Fruit fly (Drosophila melanogaster): ENCODE results near the gene CG12229.

- TF ChIP-seq HLHmδ (GFP tag; optimal IDR thresholded peaks at IDR 0.05) (no peak), eve (GFP tag; optimal IDR thresholded peaks at IDR 0.05) (no peak), usp (GFP tag; optimal IDR thresholded peaks at IDR 0.05) (no peak), Dfd (GFP tag; optimal IDR thresholded peaks at IDR 0.05) (no peak), lmd (GFP tag; IDR thresholded peaks at IDR 0.05) (no peak), hb (GFP tag; IDR thresholded peaks at IDR 0.05; ENCODE audit: partially characterized antibody) (no peak), fd3F (GFP tag; optimal IDR thresholded peaks at IDR 0.05) (no peak), ash1 (GFP tag; optimal IDR thresholded peaks at IDR 0.05) (no peak)
These were observed 15.5 kb downstream of the CG12229 start for dm6 chr3L:17420610-17421194.
